Fruit fly (Drosophila melanogaster): Measurements from ENCODE around the gene Sxl.

The Sxl gene

dm6 chrX:7109793-7110606, 12.1 kb upstream of the Sxl start, which contains the start of gene fz4 (continued):
- TF ChIP-seq Hand (GFP tag; optimal IDR thresholded peaks at IDR 0.05) (no peak), kah (GFP tag; optimal IDR thresholded peaks at IDR 0.05) (no peak), chn (GFP tag; optimal IDR thresholded peaks at IDR 0.05) (no peak), insv (GFP tag; optimal IDR thresholded peaks at IDR 0.05) (peak in 1 of 2 experiments; percentile 4), Rfx (GFP tag; IDR thresholded peaks at IDR 0.05) (peak; percentile 22; the same call in 1 of the 2 replicates), btn (GFP tag; optimal IDR thresholded peaks at IDR 0.05) (no peak), twi (tag; optimal IDR thresholded peaks at IDR 0.05) (no peak), CG8089 (GFP tag; optimal IDR thresholded peaks at IDR 0.05) (no peak), vvl (GFP tag; IDR thresholded peaks at IDR 0.05) (0 out of 2 replicates have a peak, but pooled peaks have one; percentile 11), ara (GFP tag; IDR thresholded peaks at IDR 0.05) (no peak), mld (GFP tag; IDR thresholded peaks at IDR 0.05; ENCODE audit: partially characterized antibody) (peak; percentile 69; the same call in 1 of the 3 replicates), CG6254 (GFP tag; optimal IDR thresholded peaks at IDR 0.05) (no peak), crc (GFP tag; optimal IDR thresholded peaks at IDR 0.05) (no peak), CG12155 (GFP tag; optimal IDR thresholded peaks at IDR 0.05) (peak; percentile 54), CG6654 (GFP tag; optimal IDR thresholded peaks at IDR 0.05) (no peak), fu2 (GFP tag; optimal IDR thresholded peaks at IDR 0.05) (no peak), CG17568 (GFP tag; optimal IDR thresholded peaks at IDR 0.05) (no peak), CG15601 (tag; optimal IDR thresholded peaks at IDR 0.05) (no peak), bsh (GFP tag; optimal IDR thresholded peaks at IDR 0.05) (no peak), CG18262 (tag; optimal IDR thresholded peaks at IDR 0.05) (no peak), Side (GFP tag; optimal IDR thresholded peaks at IDR 0.05) (no peak), pan (optimal IDR thresholded peaks at IDR 0.05) (no peak), pan (GFP tag; optimal IDR thresholded peaks at IDR 0.05 in 1 of 2, IDR thresholded peaks at IDR 0.05 in 1 of 2) (no peak), usp (GFP tag; optimal IDR thresholded peaks at IDR 0.05) (no peak), gce (GFP tag; IDR thresholded peaks at IDR 0.05) (no peak), Lpt (GFP tag; optimal IDR thresholded peaks at IDR 0.05) (no peak), Jarid2 (GFP tag; optimal IDR thresholded peaks at IDR 0.05) (no peak), CG32532 (GFP tag; IDR thresholded peaks at IDR 0.05) (no peak), grn (GFP tag; optimal IDR thresholded peaks at IDR 0.05) (peak; percentile 85), pum (GFP tag; optimal IDR thresholded peaks at IDR 0.05) (no peak), stwl (tag; optimal IDR thresholded peaks at IDR 0.05) (peak; percentile 58), CG2129 (GFP tag; IDR thresholded peaks at IDR 0.05; ENCODE audit: partially characterized antibody) (peak; percentile 50; the same call in 1 of the 2 replicates), lilli (GFP tag; optimal IDR thresholded peaks at IDR 0.05) (no peak), sc (optimal IDR thresholded peaks at IDR 0.05) (no peak), sc (GFP tag; optimal IDR thresholded peaks at IDR 0.05) (no peak), ham (GFP tag; IDR thresholded peaks at IDR 0.05) (no peak), chm (GFP tag; IDR thresholded peaks at IDR 0.05) (no peak), CG14710 (tag; optimal IDR thresholded peaks at IDR 0.05) (peak; percentile 57), Opbp (GFP tag; IDR thresholded peaks at IDR 0.05; ENCODE audit: partially characterized antibody) (peak; percentile 83), CG31365 (tag; optimal IDR thresholded peaks at IDR 0.05) (no peak), Nf-YC (tag; optimal IDR thresholded peaks at IDR 0.05) (peak; percentile 4), CG2875 (GFP tag; optimal IDR thresholded peaks at IDR 0.05) (no peak), Sry-δ (GFP tag; optimal IDR thresholded peaks at IDR 0.05) (peak; percentile 89), shn (GFP tag; optimal IDR thresholded peaks at IDR 0.05) (no peak), grau (tag; optimal IDR thresholded peaks at IDR 0.05) (no peak), CG17612 (GFP tag; IDR thresholded peaks at IDR 0.05) (no peak), Camta (GFP tag; optimal IDR thresholded peaks at IDR 0.05) (no peak), CG9215 (GFP tag; IDR thresholded peaks at IDR 0.05) (no peak), chif (GFP tag; optimal IDR thresholded peaks at IDR 0.05) (no peak), CG10654 (GFP tag; optimal IDR thresholded peaks at IDR 0.05) (no peak)
